Fruit fly (Drosophila melanogaster): ENCODE results near the gene CG9396.

Gene CG9396

dm6 chr3R:9559413-9560014 is 11.9 kb downstream of the CG9396 start, which contains the start of the genes AP-1mu and MBD-like (continued):
- TF ChIP-seq CG2202 (tag; optimal IDR thresholded peaks at IDR 0.05) (peak; percentile 37), CG30431 (GFP tag; optimal IDR thresholded peaks at IDR 0.05) (peak; percentile 31), CG3995 (GFP tag; optimal IDR thresholded peaks at IDR 0.05) (peak; percentile 51), CG10565 (GFP tag; optimal IDR thresholded peaks at IDR 0.05) (no peak), bcd (GFP tag; optimal IDR thresholded peaks at IDR 0.05) (peak; percentile 69), CG18599 (GFP tag; optimal IDR thresholded peaks at IDR 0.05) (no peak), vvl (GFP tag; IDR thresholded peaks at IDR 0.05) (peak; percentile 75), Tbp (GFP tag; optimal IDR thresholded peaks at IDR 0.05) (no peak), Optix (GFP tag; IDR thresholded peaks at IDR 0.05) (peak; percentile 9; the same call in 1 of the 3 replicates), Ravus (GFP tag; IDR thresholded peaks at IDR 0.05) (no peak), CG4707 (GFP tag; optimal IDR thresholded peaks at IDR 0.05) (no peak), Sox100B (GFP tag; optimal IDR thresholded peaks at IDR 0.05) (no peak), Bgb (GFP tag; IDR thresholded peaks at IDR 0.05; ENCODE audit: partially characterized antibody) (no peak), sob (GFP tag; IDR thresholded peaks at IDR 0.05) (peak; percentile 60), CG18619 (GFP tag; optimal IDR thresholded peaks at IDR 0.05) (peak; percentile 66), CG10147 (GFP tag; optimal IDR thresholded peaks at IDR 0.05) (peak; percentile 46), cad (GFP tag; optimal IDR thresholded peaks at IDR 0.05) (no peak), CG12104 (GFP tag; optimal IDR thresholded peaks at IDR 0.05) (peak; percentile 71), toy (GFP tag; IDR thresholded peaks at IDR 0.05) (0 out of 2 replicates have a peak, but pooled peaks have one; percentile 52), salm (tag; optimal IDR thresholded peaks at IDR 0.05) (no peak), CG17328 (GFP tag; IDR thresholded peaks at IDR 0.05) (no peak), CG10431 (GFP tag; optimal IDR thresholded peaks at IDR 0.05) (peak; percentile 3), Sry-β (GFP tag; optimal IDR thresholded peaks at IDR 0.05) (peak; percentile 76), sim (GFP tag; IDR thresholded peaks at IDR 0.05) (no peak), Ssrp (tag; optimal IDR thresholded peaks at IDR 0.05) (peak; percentile 54), NC2β (GFP tag; optimal IDR thresholded peaks at IDR 0.05) (peak; percentile 76), CG8089 (GFP tag; optimal IDR thresholded peaks at IDR 0.05) (peak; percentile 32), Chrac-16 (GFP tag; optimal IDR thresholded peaks at IDR 0.05) (peak; percentile 65), Med (GFP tag) (peak; percentile 94), HmgD (GFP tag; optimal IDR thresholded peaks at IDR 0.05) (no peak), pum (GFP tag; optimal IDR thresholded peaks at IDR 0.05) (peak; percentile 57), CG17612 (GFP tag; IDR thresholded peaks at IDR 0.05) (no peak), ci (GFP tag; IDR thresholded peaks at IDR 0.05) (0 out of 3 replicates have a peak, but pooled peaks have one; percentile 41), CG11504 (tag; optimal IDR thresholded peaks at IDR 0.05) (no peak), lola (GFP tag; optimal IDR thresholded peaks at IDR 0.05) (peak in 1 of 3 experiments; percentile 62), CG12942 (GFP tag; optimal IDR thresholded peaks at IDR 0.05) (peak; percentile 61), Doc3 (GFP tag; IDR thresholded peaks at IDR 0.05; ENCODE audit: partially characterized antibody) (no peak), repo (GFP tag; optimal IDR thresholded peaks at IDR 0.05) (no peak), bbx (GFP tag; IDR thresholded peaks at IDR 0.05; ENCODE audit: partially characterized antibody) (no peak; the same call in 1 of the 2 replicates), Bteb2 (GFP tag; optimal IDR thresholded peaks at IDR 0.05) (peak; percentile 52), CG14710 (tag; optimal IDR thresholded peaks at IDR 0.05) (peak; percentile 81), Atf3 (GFP tag; optimal IDR thresholded peaks at IDR 0.05) (peak; percentile 65), zf30C (GFP tag; optimal IDR thresholded peaks at IDR 0.05) (no peak), amos (GFP tag; IDR thresholded peaks at IDR 0.05; ENCODE audit: partially characterized antibody) (peak; percentile 29; the same call in 1 of the 2 replicates), Hey (tag; optimal IDR thresholded peaks at IDR 0.05) (no peak), cato (GFP tag; optimal IDR thresholded peaks at IDR 0.05; ENCODE audit: borderline replicate concordance) (peak; percentile 27), Xrp1 (GFP tag; IDR thresholded peaks at IDR 0.05) (peak; percentile 50), Jarid2 (GFP tag; optimal IDR thresholded peaks at IDR 0.05) (no peak), CG6272 (GFP tag; IDR thresholded peaks at IDR 0.05) (peak; percentile 61; the same call in 1 of the 2 replicates), CG9817 (tag; optimal IDR thresholded peaks at IDR 0.05) (peak; percentile 60)

Measured in whole organism, embryonic.